Fruit fly (Drosophila melanogaster) whole organism: ENCODE data around the gene TfIIEbeta.

Source experiments
- CG8478 ChIP-seq: fragments of >200 bp; optimal IDR thresholded peaks from 2 replicates; lab custom pipeline; 2018; ENCODE audit warnings: inconsistent platforms
- Dll ChIP-seq: fragments of >200 bp; optimal IDR thresholded peaks from 2 replicates; lab custom pipeline; 2017
- EcR ChIP-seq, 2 experiments: fragments of >200 bp; optimal IDR thresholded peaks; 2 replicates each; lab custom pipeline; 2017; ENCODE audit warnings: missing biosample characterization in 2 of 2, missing genetic modification characterization in 2 of 2, missing genetic modification reagents in 2 of 2
- pan ChIP-seq: fragments of >200 bp; optimal IDR thresholded peaks from 2 replicates; lab custom pipeline; 2017
- psq ChIP-seq: fragments of >200 bp; optimal IDR thresholded peaks from 2 replicates; lab custom pipeline; 2017
- usp ChIP-seq: fragments of >200 bp; optimal IDR thresholded peaks from 2 replicates; lab custom pipeline; 2017; ENCODE audit warnings: missing biosample characterization, missing genetic modification characterization, mixed read lengths

The TfIIEbeta gene

dm6 chr3L:4310604-4311003 is 23.8 kb downstream of the TfIIEbeta start:
- no peak for TF ChIP-seq EcR (GFP tag; optimal IDR thresholded peaks at IDR 0.05; lab: Kevin White, UChicago)
- TF ChIP-seq pan (lab: Kevin White, UChicago): no peak
- no peak for TF ChIP-seq usp
- no peak for TF ChIP-seq CG8478 (lab: Kevin White, UChicago)
- TF ChIP-seq psq (lab: Kevin White, UChicago): no peak
- TF ChIP-seq Dll (lab: Kevin White, UChicago): no peak

dm6 chr3L:4313299-4313698 is 26.5 kb downstream of the TfIIEbeta start, which contains the start of gene Claspin:
Gene Claspin, plus strand, starts transcription at chr3L:4313483.
- TF ChIP-seq usp (no peak), psq (lab: Kevin White, UChicago) (no peak), EcR (GFP tag; optimal IDR thresholded peaks at IDR 0.05; lab: Kevin White, UChicago) (no peak), pan (lab: Kevin White, UChicago) (no peak), Dll (lab: Kevin White, UChicago) (no peak), CG8478 (lab: Kevin White, UChicago) (no peak)

dm6 chr3L:4318677-4319580 is 32.1 kb downstream of the TfIIEbeta start, which contains the start of gene PMP34:
Gene PMP34, plus strand, starts transcription at chr3L:4318755.
- TF ChIP-seq psq (lab: Kevin White, UChicago) (no peak), Dll (lab: Kevin White, UChicago) (no peak), EcR (GFP tag; optimal IDR thresholded peaks at IDR 0.05; lab: Kevin White, UChicago) (no peak), CG8478 (lab: Kevin White, UChicago) (no peak), pan (lab: Kevin White, UChicago) (no peak), usp (no peak)

- TF ChIP-seq pan (lab: Kevin White, UChicago) (no peak), EcR (GFP tag; optimal IDR thresholded peaks at IDR 0.05; lab: Kevin White, UChicago) (no peak), Dll (lab: Kevin White, UChicago) (no peak)
Measured at dm6 chr3L:4322032-4322617, 35.3 kb downstream of the TfIIEbeta start, which contains the start of gene CG15014. Gene CG15014, minus strand, starts transcription at chr3L:4322259.

dm6 chr3L:4328048-4328447 is 41.2 kb downstream of the TfIIEbeta start:
- TF ChIP-seq pan (lab: Kevin White, UChicago): no peak
- no peak for TF ChIP-seq CG8478 (lab: Kevin White, UChicago)
- TF ChIP-seq usp: no peak
- TF ChIP-seq Dll (lab: Kevin White, UChicago): no peak

- TF ChIP-seq usp: no peak
- TF ChIP-seq pan (lab: Kevin White, UChicago): no peak
- TF ChIP-seq Dll (lab: Kevin White, UChicago): no peak
- TF ChIP-seq psq (lab: Kevin White, UChicago): no peak
- no peak for TF ChIP-seq EcR (GFP tag; optimal IDR thresholded peaks at IDR 0.05; lab: Kevin White, UChicago)
- no peak for TF ChIP-seq CG8478 (lab: Kevin White, UChicago)
Measured at dm6 chr3L:4336588-4336987, 49.8 kb downstream of the TfIIEbeta start.
